Fruit fly (Drosophila melanogaster) whole organism, adult: ENCODE data around the gene CG14840.

Experiments
- CG12768 ChIP-seq: fragments of 200-800 bp; sonication (Bioruptor generic); optimal IDR thresholded peaks from 2 replicates; lab custom pipeline; 2017; ENCODE audit warnings: missing biosample characterization, missing genetic modification characterization, mild to moderate bottlenecking, moderate library complexity, missing genetic modification reagents
- CG1620 ChIP-seq: fragments of 200-800 bp; sonication (Bioruptor generic); optimal IDR thresholded peaks from 2 replicates; lab custom pipeline; 2016; ENCODE audit warnings: missing biosample characterization, missing genetic modification characterization
- CG33017 ChIP-seq: fragments of 200-800 bp; sonication (Bioruptor generic); optimal IDR thresholded peaks from 2 replicates; lab custom pipeline; 2018; ENCODE audit warnings: missing biosample characterization, mild to moderate bottlenecking, missing genetic modification characterization, moderate library complexity
- CG7045 ChIP-seq: fragments of 200-800 bp; sonication (Bioruptor generic); optimal IDR thresholded peaks from 2 replicates; lab custom pipeline; 2017; ENCODE audit warnings: missing biosample characterization, mild to moderate bottlenecking, missing genetic modification characterization
- CG7101 ChIP-seq: fragments of 200-800 bp; sonication (Bioruptor generic); optimal IDR thresholded peaks from 2 replicates; lab custom pipeline; 2018; ENCODE audit warnings: missing biosample characterization, mild to moderate bottlenecking, missing genetic modification characterization, moderate library complexity
- Clk ChIP-seq: fragments of 200-800 bp; sonication (Bioruptor generic); optimal IDR thresholded peaks from 2 replicates; lab custom pipeline; 2017; ENCODE audit warnings: missing biosample characterization, missing genetic modification characterization
- Hr96 ChIP-seq: fragments of 200-800 bp; sonication (Bioruptor generic); optimal IDR thresholded peaks from 2 replicates; lab custom pipeline; 2016; ENCODE audit warnings: missing biosample characterization, missing genetic modification characterization
- Mnt ChIP-seq: fragments of 200-800 bp; sonication (Bioruptor generic); optimal IDR thresholded peaks from 2 replicates; lab custom pipeline; 2016; ENCODE audit warnings: missing biosample characterization, mild to moderate bottlenecking, missing genetic modification characterization
- bab1 ChIP-seq: fragments of 200-800 bp; sonication (Bioruptor generic); optimal IDR thresholded peaks from 3 replicates; lab custom pipeline; 2019; ENCODE audit warnings: missing biosample characterization, mild to moderate bottlenecking, missing genetic modification characterization, moderate library complexity
- cic ChIP-seq: fragments of 200-800 bp; sonication (Bioruptor generic); optimal IDR thresholded peaks from 2 replicates; lab custom pipeline; 2017; ENCODE audit warnings: missing biosample characterization, mild to moderate bottlenecking, missing genetic modification characterization, moderate library complexity
- cnc ChIP-seq, 2 experiments: fragments of >200 bp; optimal IDR thresholded peaks; 2 replicates each; lab custom pipeline; 2017
- kay ChIP-seq: fragments of 200-800 bp; sonication (Bioruptor generic); peaks from one replicate; lab custom pipeline; 2016; ENCODE audit warnings: missing biosample characterization, missing genetic modification characterization, borderline replicate concordance
- ovo ChIP-seq: fragments of 200-800 bp; sonication (Bioruptor generic); optimal IDR thresholded peaks from 2 replicates; lab custom pipeline; 2016; ENCODE audit warnings: missing biosample characterization, missing genetic modification characterization

- TF ChIP-seq CG12768 (GFP tag; lab: Kevin White, UChicago) (no peak), bab1 (GFP tag; lab: Kevin White, UChicago) (no peak), Hr96 (GFP tag; lab: Kevin White, UChicago) (no peak), CG1620 (GFP tag; lab: Kevin White, UChicago) (no peak), ovo (GFP tag; lab: Kevin White, UChicago) (no peak), CG7101 (tag; lab: Kevin White, UChicago) (no peak), CG33017 (tag; lab: Kevin White, UChicago) (no peak), kay (GFP tag; lab: Kevin White, UChicago) (no peak), CG7045 (GFP tag; lab: Kevin White, UChicago) (no peak), Mnt (no peak), cnc (optimal IDR thresholded peaks at IDR 0.05; lab: Kevin White, UChicago) (no peak), Clk (GFP tag; lab: Kevin White, UChicago) (no peak), cic (GFP tag; lab: Kevin White, UChicago) (no peak)
Measured at dm6 chr3R:14292307-14292711, 31.3 kb upstream of the CG14840 start.
